Worm (Caenorhabditis elegans) whole organism, L4 larva: ENCODE data around the gene Y48A6B.7.
A peak's percentile ranks its signal among the peaks of the same experiment; 100 is the strongest.

ENCODE experiments used
- F37D6.2 ChIP-seq: sonication (generic microtip); optimal IDR thresholded peaks from 2 replicates; lab custom pipeline; 2016; ENCODE audit warnings: mild to moderate bottlenecking, missing genetic modification characterization, missing compliant biosample characterization
- F49E8.2 ChIP-seq: sonication (generic microtip); optimal IDR thresholded peaks from 2 replicates; lab custom pipeline; 2016; ENCODE audit warnings: missing compliant biosample characterization, mild to moderate bottlenecking, missing genetic modification characterization, borderline replicate concordance
- T26A8.4 ChIP-seq: fragments of 200-800 bp; sonication (Bioruptor generic); IDR thresholded peaks from 2 replicates; pipeline ENCODE4 v1.3.6; 2022; ENCODE audit warnings: missing genetic modification characterization, missing compliant biosample characterization
- Y75B8A.6 ChIP-seq: fragments of 200-800 bp; sonication (Bioruptor generic); IDR thresholded peaks from 2 replicates; pipeline ENCODE4 v1.3.6; 2022; ENCODE audit warnings: missing genetic modification reagents, missing genetic modification characterization, missing compliant biosample characterization
- ZK337.2 ChIP-seq: fragments of 200-800 bp; sonication (Bioruptor generic); IDR thresholded peaks from 2 replicates; pipeline ENCODE4 v1.3.6; 2022; ENCODE audit warnings: missing genetic modification reagents, missing genetic modification characterization, missing compliant biosample characterization
- aha-1 ChIP-seq: fragments of 150-350 bp; peaks from one replicate; lab custom pipeline; 2014; ENCODE audit warnings: missing biosample characterization, missing genetic modification characterization
- aly-2 ChIP-seq: sonication (generic microtip); optimal IDR thresholded peaks from 2 replicates; lab custom pipeline; 2018; ENCODE audit warnings: missing biosample characterization, missing genetic modification characterization
- ama-1 ChIP-seq: fragments of 150-350 bp; optimal IDR thresholded peaks from 2 replicates; lab custom pipeline; 2014; ENCODE audit warnings: inconsistent platforms, mixed read lengths
- arid-1 ChIP-seq: fragments of 200-800 bp; sonication (Bioruptor generic); conservative IDR thresholded peaks from 2 replicates; pipeline ENCODE4 v1.3.6; 2022; ENCODE audit warnings: missing genetic modification reagents, missing genetic modification characterization, missing compliant biosample characterization
- attf-4 ChIP-seq: sonication (generic microtip); optimal IDR thresholded peaks from 3 replicates; lab custom pipeline; 2017; ENCODE audit warnings: missing biosample characterization, missing genetic modification characterization
- ceh-20 ChIP-seq: fragments of 200-800 bp; sonication (Bioruptor generic); IDR thresholded peaks from 2 replicates; pipeline ENCODE4 v1.3.6; 2022; ENCODE audit warnings: missing genetic modification reagents, missing genetic modification characterization, missing compliant biosample characterization
- ceh-32 ChIP-seq: sonication (generic microtip); optimal IDR thresholded peaks from 2 replicates; lab custom pipeline; 2016; ENCODE audit warnings: mild to moderate bottlenecking, missing genetic modification characterization, missing compliant biosample characterization; ENCODE audit not compliant: poor library complexity
- ces-1 ChIP-seq: fragments of 150-350 bp; sonication (generic microtip); optimal IDR thresholded peaks from 4 replicates; lab custom pipeline; 2014; ENCODE audit warnings: missing biosample characterization, missing genetic modification reagents, missing genetic modification characterization
- ctbp-1 ChIP-seq: fragments of 200-800 bp; sonication (Bioruptor generic); IDR thresholded peaks from 2 replicates; pipeline ENCODE4 v1.3.6; 2022; ENCODE audit warnings: missing genetic modification reagents, missing genetic modification characterization, missing compliant biosample characterization
- daf-12 ChIP-seq: fragments of 150-350 bp; optimal IDR thresholded peaks from 2 replicates; lab custom pipeline; 2014; ENCODE audit warnings: missing biosample characterization, missing genetic modification reagents, missing genetic modification characterization
- daf-16 ChIP-seq, 3 experiments: sonication (generic microtip); optimal IDR thresholded peaks; 2 replicates each; lab custom pipeline; 2016 to 2017; ENCODE audit warnings: missing genetic modification characterization in 3 of 3, missing genetic modification reagents in 3 of 3, mild to moderate bottlenecking in 2 of 3, missing compliant biosample characterization in 2 of 3, missing biosample characterization in 1 of 3, moderate library complexity in 1 of 3
- daf-19 ChIP-seq: fragments of 200-800 bp; sonication (Bioruptor generic); conservative IDR thresholded peaks from 2 replicates; pipeline ENCODE4 v1.3.6; 2022; ENCODE audit warnings: missing genetic modification characterization, missing compliant biosample characterization
- daf-8 ChIP-seq: fragments of 200-800 bp; sonication (Bioruptor generic); IDR thresholded peaks from 2 replicates; pipeline ENCODE4 v1.3.6; 2022; ENCODE audit warnings: missing genetic modification characterization, missing compliant biosample characterization
- dmd-6 ChIP-seq: fragments of 200-800 bp; sonication (Bioruptor generic); IDR thresholded peaks from 2 replicates; pipeline ENCODE4 v1.3.6; 2022; ENCODE audit warnings: missing genetic modification reagents, missing genetic modification characterization, missing compliant biosample characterization
- dpl-1 ChIP-seq: fragments of 150-350 bp; optimal IDR thresholded peaks from 2 replicates; lab custom pipeline; 2014; ENCODE audit warnings: missing biosample characterization, missing genetic modification reagents, missing genetic modification characterization
- egl-43 ChIP-seq: fragments of 200-800 bp; sonication (Bioruptor generic); IDR thresholded peaks from 2 replicates; pipeline ENCODE4 v1.3.6; 2022; ENCODE audit warnings: missing genetic modification reagents, missing genetic modification characterization, missing compliant biosample characterization
- fkh-10 ChIP-seq: fragments of 150-350 bp; optimal IDR thresholded peaks from 2 replicates; lab custom pipeline; 2014; ENCODE audit warnings: missing biosample characterization, missing genetic modification reagents, missing genetic modification characterization
- fos-1 ChIP-seq: fragments of 150-350 bp; optimal IDR thresholded peaks from 2 replicates; lab custom pipeline; 2014; ENCODE audit warnings: missing biosample characterization, missing genetic modification characterization
- hif-1 ChIP-seq, 2 experiments: sonication (generic microtip); optimal IDR thresholded peaks; 2 replicates each; lab custom pipeline; 2016 to 2017; ENCODE audit warnings: missing compliant biosample characterization in 2 of 2, missing genetic modification characterization in 2 of 2, missing genetic modification reagents in 2 of 2, missing genotype in 2 of 2, mild to moderate bottlenecking in 1 of 2
- lim-7 ChIP-seq: fragments of 200-800 bp; sonication (Bioruptor generic); IDR thresholded peaks from 2 replicates; pipeline ENCODE4 v1.3.6; 2022; ENCODE audit warnings: missing genetic modification characterization, missing compliant biosample characterization
- lin-1 ChIP-seq: fragments of 200-800 bp; sonication (Bioruptor generic); IDR thresholded peaks from 2 replicates; pipeline ENCODE4 v1.3.6; 2022; ENCODE audit warnings: missing genetic modification reagents, missing genetic modification characterization, missing compliant biosample characterization
- lin-13 ChIP-seq: fragments of 150-350 bp; optimal IDR thresholded peaks from 2 replicates; lab custom pipeline; 2014; ENCODE audit warnings: missing biosample characterization, missing genetic modification reagents, missing genetic modification characterization
- lin-38 ChIP-seq: fragments of 200-800 bp; sonication (Bioruptor generic); IDR thresholded peaks from 2 replicates; pipeline ENCODE4 v1.3.6; 2022; ENCODE audit warnings: missing genetic modification reagents, missing genetic modification characterization, missing compliant biosample characterization
- lin-39 ChIP-seq: fragments of 150-350 bp; optimal IDR thresholded peaks from 2 replicates; lab custom pipeline; 2014; ENCODE audit warnings: missing biosample characterization, missing genetic modification reagents, missing genetic modification characterization
- madf-9 ChIP-seq: fragments of 200-800 bp; sonication (Bioruptor generic); conservative IDR thresholded peaks from 2 replicates; pipeline ENCODE4 v1.3.6; 2022; ENCODE audit warnings: missing genetic modification reagents, missing genetic modification characterization, missing compliant biosample characterization
- mxl-2 ChIP-seq: fragments of 200-800 bp; sonication (Bioruptor generic); conservative IDR thresholded peaks from 2 replicates; pipeline ENCODE4 v1.3.6; 2022; ENCODE audit warnings: missing genetic modification reagents, missing genetic modification characterization, missing compliant biosample characterization
- nhr-10 ChIP-seq: fragments of 150-350 bp; optimal IDR thresholded peaks from 2 replicates; lab custom pipeline; 2014; ENCODE audit warnings: missing biosample characterization, missing genetic modification characterization
- nhr-11 ChIP-seq: fragments of 150-350 bp; optimal IDR thresholded peaks from 2 replicates; lab custom pipeline; 2014; ENCODE audit warnings: missing biosample characterization, missing genetic modification characterization
- nhr-25 ChIP-seq: sonication (generic microtip); optimal IDR thresholded peaks from 2 replicates; lab custom pipeline; 2017; ENCODE audit warnings: missing genetic modification characterization, mild to moderate bottlenecking, missing compliant biosample characterization, antibody characterized with exemption, moderate library complexity, borderline replicate concordance; ENCODE audit not compliant: insufficient read depth
- nhr-28 ChIP-seq: fragments of 150-350 bp; optimal IDR thresholded peaks from 2 replicates; lab custom pipeline; 2014; ENCODE audit warnings: missing biosample characterization, missing genetic modification characterization
- nhr-6 ChIP-seq: fragments of 150-350 bp; optimal IDR thresholded peaks from 2 replicates; lab custom pipeline; 2014; ENCODE audit warnings: missing biosample characterization, missing genetic modification characterization
- nhr-76 ChIP-seq: fragments of 150-350 bp; optimal IDR thresholded peaks from 2 replicates; lab custom pipeline; 2014; ENCODE audit warnings: missing biosample characterization, missing genetic modification characterization
- nhr-77 ChIP-seq: fragments of 150-350 bp; optimal IDR thresholded peaks from 2 replicates; lab custom pipeline; 2014; ENCODE audit warnings: missing biosample characterization, missing genetic modification characterization
- pha-4 ChIP-seq, 2 experiments: fragments of 150-350 bp in 1 of 2; fragments of 200-800 bp in 1 of 2; sonication (Bioruptor generic) in 1 of 2; IDR thresholded peaks in 1 of 2; optimal IDR thresholded peaks in 1 of 2; 2 replicates each; pipeline versions ENCODE4 v1.3.6 to Lab custom; 2014 to 2022; ENCODE audit warnings: missing genetic modification characterization in 2 of 2, missing genetic modification reagents in 2 of 2, missing biosample characterization in 1 of 2, missing compliant biosample characterization in 1 of 2
- pqm-1 ChIP-seq: sonication (generic microtip); optimal IDR thresholded peaks from 2 replicates; lab custom pipeline; 2017; ENCODE audit warnings: missing biosample characterization, missing genetic modification characterization
- rbr-2 ChIP-seq: sonication (generic microtip); optimal IDR thresholded peaks from 2 replicates; lab custom pipeline; 2016; ENCODE audit warnings: missing genotype, missing genetic modification characterization, missing compliant biosample characterization
- saeg-2 ChIP-seq: fragments of 200-800 bp; sonication (Bioruptor generic); IDR thresholded peaks from 2 replicates; pipeline ENCODE4 v1.3.6; 2022; ENCODE audit warnings: missing genetic modification reagents, missing genetic modification characterization, missing compliant biosample characterization
- skn-1 ChIP-seq: fragments of 150-350 bp; optimal IDR thresholded peaks from 2 replicates; lab custom pipeline; 2014; ENCODE audit warnings: missing biosample characterization, missing genetic modification characterization
- snpc-4 ChIP-seq: fragments of 150-350 bp; optimal IDR thresholded peaks from 2 replicates; lab custom pipeline; 2014; ENCODE audit warnings: missing biosample characterization, missing genetic modification characterization
- spr-1 ChIP-seq: sonication (generic microtip); optimal IDR thresholded peaks from 2 replicates; lab custom pipeline; 2016; ENCODE audit warnings: mild to moderate bottlenecking, missing genetic modification characterization, missing compliant biosample characterization
- tag-97 ChIP-seq: fragments of 200-800 bp; sonication (Bioruptor generic); IDR thresholded peaks from 2 replicates; pipeline ENCODE4 v1.3.6; 2022; ENCODE audit warnings: missing genetic modification characterization, missing compliant biosample characterization
- tra-1 ChIP-seq: fragments of 200-800 bp; sonication (Bioruptor generic); IDR thresholded peaks from 2 replicates; pipeline ENCODE4 v1.3.6; 2022; ENCODE audit warnings: missing genetic modification reagents, missing genetic modification characterization, missing compliant biosample characterization
- unc-130 ChIP-seq: sonication (generic microtip); optimal IDR thresholded peaks from 2 replicates; lab custom pipeline; 2016; ENCODE audit warnings: missing genetic modification reagents, missing genetic modification characterization, missing compliant biosample characterization
- vab-7 ChIP-seq: fragments of 200-800 bp; sonication (Bioruptor generic); IDR thresholded peaks from 2 replicates; pipeline ENCODE4 v1.3.6; 2022; ENCODE audit warnings: missing genetic modification reagents, missing genetic modification characterization, missing compliant biosample characterization
- zfp-3 ChIP-seq: fragments of 200-800 bp; sonication (Bioruptor generic); conservative IDR thresholded peaks from 2 replicates; pipeline ENCODE4 v1.3.6; 2022; ENCODE audit warnings: missing genetic modification reagents, missing genetic modification characterization, missing compliant biosample characterization

The Y48A6B.7 gene

ce11 chrIII:11059775-11060174 is 33.4 kb upstream of the Y48A6B.7 start (continued):
- TF ChIP-seq hif-1 (tag; optimal IDR thresholded peaks at IDR 0.05; lab: Kevin White, UChicago) (no peak), lin-38 (no peak), lin-39 (tag; lab: Kevin White, UChicago) (no peak), ceh-20 (GFP tag; lab: Robert Waterston, UW) (no peak), ceh-32 (no peak), pha-4 (GFP tag; IDR thresholded peaks at IDR 0.05; lab: Robert Waterston, UW) (no peak), pha-4 (tag; optimal IDR thresholded peaks at IDR 0.05; lab: Kevin White, UChicago) (no peak), lin-1 (GFP tag; lab: Robert Waterston, UW) (no peak), dmd-6 (peak; percentile 51), mxl-2 (GFP tag; lab: Robert Waterston, UW) (no peak), nhr-11 (tag; lab: Kevin White, UChicago) (no peak), nhr-6 (peak; percentile 47), ctbp-1 (GFP tag; lab: Robert Waterston, UW) (no peak), daf-12 (tag; lab: Kevin White, UChicago) (no peak), ZK337.2 (GFP tag; lab: Robert Waterston, UW) (no peak), aly-2 (no peak), daf-8 (GFP tag; lab: Robert Waterston, UW) (no peak), fos-1 (tag; lab: Kevin White, UChicago) (no peak), lin-13 (GFP tag; lab: Kevin White, UChicago) (no peak), F37D6.2 (tag; lab: Kevin White, UChicago) (no peak), egl-43 (GFP tag; lab: Robert Waterston, UW) (no peak), rbr-2 (no peak), tag-97 (GFP tag; lab: Robert Waterston, UW) (no peak), saeg-2 (GFP tag; lab: Robert Waterston, UW) (no peak), snpc-4 (tag; lab: Kevin White, UChicago) (no peak), vab-7 (GFP tag; lab: Robert Waterston, UW) (no peak), nhr-28 (tag; lab: Kevin White, UChicago) (peak; percentile 76), nhr-25 (tag; lab: Kevin White, UChicago) (no peak), daf-19 (no peak), attf-4 (tag; lab: Kevin White, UChicago) (no peak), nhr-77 (tag; lab: Kevin White, UChicago) (peak; percentile 58), ces-1 (GFP tag; lab: Kevin White, UChicago) (no peak), spr-1 (tag; lab: Kevin White, UChicago) (no peak), dpl-1 (GFP tag; lab: Kevin White, UChicago) (no peak), madf-9 (GFP tag; lab: Robert Waterston, UW) (no peak), daf-16 (GFP tag; optimal IDR thresholded peaks at IDR 0.05; lab: Kevin White, UChicago) (no peak), daf-16 (tag; optimal IDR thresholded peaks at IDR 0.05; lab: Kevin White, UChicago) (peak; percentile 72), tra-1 (GFP tag; lab: Robert Waterston, UW) (peak; percentile 50; the same call in 1 of the 2 replicates), skn-1 (tag; lab: Kevin White, UChicago) (no peak)

DNA sequence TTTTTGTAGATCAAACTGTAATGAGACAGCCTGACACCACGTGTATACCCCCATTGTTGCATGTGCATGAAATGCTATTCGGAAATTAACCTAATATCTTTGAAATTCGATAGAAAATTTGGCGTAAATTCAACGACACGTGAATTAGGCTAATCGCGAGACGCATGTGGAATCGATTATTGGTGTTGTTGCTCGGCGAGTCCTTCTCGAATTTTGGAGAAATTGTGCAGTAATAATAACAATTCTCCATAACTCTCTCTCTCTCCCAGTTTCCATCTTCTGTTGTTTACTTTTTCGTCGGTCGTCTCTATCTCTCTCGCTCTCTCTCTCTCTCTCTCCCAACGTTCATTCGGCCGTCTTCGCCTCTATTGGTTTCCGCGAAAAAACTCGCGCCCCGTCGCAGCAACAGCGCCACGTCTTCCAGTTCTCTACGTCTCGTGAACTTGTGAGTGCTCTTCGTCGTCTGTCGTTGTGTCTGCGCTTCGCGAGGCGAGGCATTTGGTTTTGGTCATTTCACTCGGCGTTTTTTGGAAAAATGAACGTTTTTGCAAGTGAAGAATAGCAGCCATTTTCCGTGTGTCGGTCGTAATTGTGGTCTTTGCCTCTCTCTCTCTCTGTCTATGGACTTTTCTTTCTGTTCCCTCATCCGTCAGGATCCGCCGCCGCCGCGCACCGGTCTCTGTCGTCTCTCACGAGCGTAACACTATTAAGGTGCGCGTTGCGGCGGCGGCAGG is 28.3 kb upstream of the Y48A6B.7 start:
- TF ChIP-seq F49E8.2 (no peak), lim-7 (GFP tag; lab: Robert Waterston, UW) (no peak), ama-1 (lab: Kevin White, UChicago) (no peak), spr-1 (tag; lab: Kevin White, UChicago) (peak; percentile 64), vab-7 (GFP tag; lab: Robert Waterston, UW) (no peak), mxl-2 (GFP tag; lab: Robert Waterston, UW) (no peak), pqm-1 (tag; lab: Kevin White, UChicago) (no peak), nhr-10 (tag; lab: Kevin White, UChicago) (no peak), lin-39 (tag; lab: Kevin White, UChicago) (no peak), zfp-3 (GFP tag; lab: Robert Waterston, UW) (no peak), Y75B8A.6 (GFP tag; lab: Robert Waterston, UW) (no peak), aha-1 (peak; percentile 19), T26A8.4 (GFP tag; lab: Robert Waterston, UW) (peak; percentile 55), fkh-10 (GFP tag; lab: Kevin White, UChicago) (peak; percentile 74), arid-1 (GFP tag; lab: Robert Waterston, UW) (0 out of 2 replicates have a peak, but pooled peaks have one; percentile 43), rbr-2 (peak; percentile 82), nhr-76 (tag; lab: Kevin White, UChicago) (no peak), unc-130 (no peak)
